Worm (Caenorhabditis elegans) whole organism, L1 larva: ENCODE measurements around the gene F08H9.3.

Source experiments
- ceh-8 ChIP-seq: fragments of 200-800 bp; sonication (Bioruptor generic); optimal IDR thresholded peaks from 2 replicates; lab custom pipeline; 2018; ENCODE audit warnings: mild to moderate bottlenecking, missing genetic modification characterization, moderate library complexity, missing compliant biosample characterization
- nhr-12 ChIP-seq: sonication (generic microtip); optimal IDR thresholded peaks from 2 replicates; lab custom pipeline; 2017; ENCODE audit warnings: missing biosample characterization, missing genetic modification characterization
- nhr-77 ChIP-seq: fragments of 150-350 bp; optimal IDR thresholded peaks from 2 replicates; lab custom pipeline; 2014; ENCODE audit warnings: missing biosample characterization, missing genetic modification characterization
- rnt-1 ChIP-seq: sonication (generic microtip); optimal IDR thresholded peaks from 2 replicates; lab custom pipeline; 2016; ENCODE audit warnings: mild to moderate bottlenecking, missing genetic modification characterization, moderate library complexity, missing compliant biosample characterization
- skn-1 ChIP-seq: fragments of 150-350 bp; optimal IDR thresholded peaks from 2 replicates; lab custom pipeline; 2014; ENCODE audit warnings: missing biosample characterization, missing genetic modification characterization
- zip-4 ChIP-seq: fragments of 200-800 bp; sonication (Bioruptor generic); optimal IDR thresholded peaks from 2 replicates; lab custom pipeline; 2018; ENCODE audit warnings: mild to moderate bottlenecking, missing genetic modification characterization, moderate library complexity, missing compliant biosample characterization

- TF ChIP-seq nhr-12 (tag; lab: Kevin White, UChicago) (no peak), ceh-8 (GFP tag; lab: Kevin White, UChicago) (no peak), rnt-1 (tag; lab: Kevin White, UChicago) (no peak), zip-4 (GFP tag; lab: Kevin White, UChicago) (no peak), nhr-77 (tag; lab: Kevin White, UChicago) (no peak), skn-1 (tag; lab: Kevin White, UChicago) (no peak)
Observed at ce11 chrV:14481401-14481800, 18.3 kb upstream of the F08H9.3 start, which contains the start of gene R02D5.7.
